Worm (Caenorhabditis elegans) whole organism, L3 larva: ENCODE results near the gene tbck-1.

Experiments used
- aly-2 ChIP-seq: fragments of 150-350 bp; optimal IDR thresholded peaks from 2 replicates; lab custom pipeline; 2014; ENCODE audit warnings: missing biosample characterization, missing genetic modification characterization
- egl-27 ChIP-seq: sonication (generic microtip); optimal IDR thresholded peaks from 4 replicates; lab custom pipeline; 2017; ENCODE audit warnings: missing biosample characterization, missing genetic modification reagents, missing genetic modification characterization
- lin-15B ChIP-seq: fragments of 150-350 bp; optimal IDR thresholded peaks from 2 replicates; lab custom pipeline; 2014; ENCODE audit warnings: missing biosample characterization, missing genetic modification characterization
- lin-39 ChIP-seq: fragments of 150-350 bp; optimal IDR thresholded peaks from 2 replicates; lab custom pipeline; 2018; ENCODE audit warnings: missing biosample characterization, missing genetic modification reagents, missing genetic modification characterization
- nfya-1 ChIP-seq: sonication (generic microtip); optimal IDR thresholded peaks from 2 replicates; lab custom pipeline; 2017; ENCODE audit warnings: missing genetic modification characterization, mild to moderate bottlenecking, missing compliant biosample characterization, antibody characterized with exemption, moderate library complexity; ENCODE audit not compliant: insufficient read depth
- nhr-43 ChIP-seq: sonication (generic microtip); optimal IDR thresholded peaks from 2 replicates; lab custom pipeline; 2016; ENCODE audit warnings: mild to moderate bottlenecking, missing genetic modification characterization, missing compliant biosample characterization; ENCODE audit not compliant: poor library complexity, severe bottlenecking
- skn-1 ChIP-seq: fragments of 150-350 bp; optimal IDR thresholded peaks from 2 replicates; lab custom pipeline; 2014; ENCODE audit warnings: missing biosample characterization, missing genetic modification characterization
- unc-39 ChIP-seq: sonication (generic microtip); optimal IDR thresholded peaks from 4 replicates; lab custom pipeline; 2017; ENCODE audit warnings: missing biosample characterization, missing genetic modification characterization
- zag-1 ChIP-seq: fragments of 150-350 bp; optimal IDR thresholded peaks from 2 replicates; lab custom pipeline; 2014; ENCODE audit warnings: missing biosample characterization, missing genetic modification characterization

ce11 chrII:4869793-4870343, 41.5 kb downstream of the tbck-1 start:
- no peak for TF ChIP-seq nfya-1
- no peak for TF ChIP-seq unc-39 (tag; lab: Kevin White, UChicago)
- no peak for TF ChIP-seq zag-1
- no peak for TF ChIP-seq egl-27 (tag; lab: Kevin White, UChicago)
- no peak for TF ChIP-seq skn-1 (tag; lab: Kevin White, UChicago)
- TF ChIP-seq lin-39 (tag; lab: Kevin White, UChicago) = no peak
- TF ChIP-seq nhr-43 (tag; lab: Kevin White, UChicago) = no peak
- TF ChIP-seq lin-15B = no peak
- TF ChIP-seq aly-2 (tag; lab: Kevin White, UChicago) = no peak
